Worm (Caenorhabditis elegans): ENCODE results near the gene cam-1.

cam-1 gene

DNA sequence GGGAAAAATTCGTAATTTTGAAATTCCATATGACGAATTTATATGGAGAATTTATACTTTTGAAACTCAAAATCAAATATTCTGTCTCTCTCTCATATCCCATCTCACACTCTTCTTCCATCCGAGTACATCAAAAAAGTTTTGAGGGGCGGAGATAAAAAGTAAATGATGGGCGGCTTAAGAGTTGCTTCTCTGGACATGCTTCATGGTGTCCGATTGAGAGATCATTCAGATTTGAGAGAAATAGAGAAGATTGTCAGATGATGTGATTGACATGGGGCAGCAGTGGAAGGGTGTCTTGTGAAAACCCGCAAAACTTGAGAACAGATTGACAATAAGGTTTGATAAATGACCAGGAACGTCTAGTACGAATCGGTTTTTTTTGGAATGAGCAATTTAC lies 5.6 kb upstream of the cam-1 start:
- TF ChIP-seq sox-2 (GFP tag; IDR thresholded peaks at IDR 0.05) (no peak), unc-55 (GFP tag; optimal IDR thresholded peaks at IDR 0.05) (peak; percentile 99), unc-42 (tag; optimal IDR thresholded peaks at IDR 0.05) (peak; percentile 44)

DNA sequence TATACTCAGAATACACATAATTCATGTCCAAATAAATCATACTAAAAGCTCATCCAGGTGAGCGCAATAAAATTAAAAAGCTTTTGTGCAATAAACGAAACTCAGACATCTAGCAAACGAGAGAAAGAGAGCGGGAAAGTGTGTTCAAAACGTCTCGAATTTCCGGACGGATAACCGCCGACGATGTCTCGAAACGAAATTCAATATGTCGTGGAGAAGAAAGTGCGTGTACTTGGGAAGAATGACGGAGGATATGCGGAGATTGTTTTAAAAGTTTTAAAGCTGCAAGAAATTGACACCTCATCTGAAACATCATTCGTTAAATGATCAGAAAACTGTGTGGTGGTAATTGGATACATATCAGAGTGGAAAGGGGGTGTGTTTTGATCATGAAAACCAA lies 4.6 kb upstream of the cam-1 start:
- TF ChIP-seq unc-86 (tag; optimal IDR thresholded peaks at IDR 0.05), result no peak
- no peak for TF ChIP-seq eyg-1 (tag; optimal IDR thresholded peaks at IDR 0.05)
- TF ChIP-seq ceh-34 (tag; optimal IDR thresholded peaks at IDR 0.05), result peak; percentile 97

DNA sequence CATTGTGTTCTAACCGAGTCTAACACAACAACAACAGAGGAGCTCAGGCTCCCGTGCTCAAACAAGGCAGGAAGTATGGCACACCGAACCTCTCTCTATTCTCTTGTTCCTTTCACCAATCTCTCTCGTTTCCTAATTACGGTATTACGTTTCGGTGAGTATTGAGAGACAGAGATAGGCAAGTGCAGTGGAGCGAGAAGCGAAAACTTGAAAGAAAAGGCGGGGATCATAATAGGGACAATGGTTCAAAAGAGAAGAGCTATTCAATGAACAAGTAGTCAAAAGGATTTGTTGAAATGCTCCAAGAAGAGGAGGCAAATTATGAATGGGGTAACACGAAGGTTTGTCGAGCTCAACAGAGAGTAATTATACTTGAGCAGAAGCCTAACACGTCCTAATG lies 3.2 kb upstream of the cam-1 start:
- no peak for TF ChIP-seq pag-3 (tag; optimal IDR thresholded peaks at IDR 0.05; ENCODE audit: borderline replicate concordance)
- TF ChIP-seq sdc-2 (tag; optimal IDR thresholded peaks at IDR 0.05), result no peak
- no peak for TF ChIP-seq hlh-6 (tag; optimal IDR thresholded peaks at IDR 0.05)
- TF ChIP-seq unc-42 (tag; optimal IDR thresholded peaks at IDR 0.05), result no peak
- TF ChIP-seq ahr-1 (tag; optimal IDR thresholded peaks at IDR 0.05), result no peak
- no peak for TF ChIP-seq tbx-2 (tag; optimal IDR thresholded peaks at IDR 0.05)
- TF ChIP-seq pax-1 (tag; optimal IDR thresholded peaks at IDR 0.05), result peak; percentile 93
- peak; percentile 26 for TF ChIP-seq ceh-19 (GFP tag; optimal IDR thresholded peaks at IDR 0.05)
- TF ChIP-seq ceh-34 (tag; optimal IDR thresholded peaks at IDR 0.05), result peak; percentile 67
- no peak for TF ChIP-seq fkh-6 (tag; optimal IDR thresholded peaks at IDR 0.05)
- TF ChIP-seq ceh-14 (tag; optimal IDR thresholded peaks at IDR 0.05), result no peak
- TF ChIP-seq che-1 (tag; optimal IDR thresholded peaks at IDR 0.05), result no peak
- TF ChIP-seq ceh-2 (tag; optimal IDR thresholded peaks at IDR 0.05), result peak; percentile 34
- TF ChIP-seq sox-2 (GFP tag; IDR thresholded peaks at IDR 0.05), result peak; percentile 73
- peak; percentile 48 for TF ChIP-seq ref-2 (tag; optimal IDR thresholded peaks at IDR 0.05)
- no peak for TF ChIP-seq elt-2 (tag; optimal IDR thresholded peaks at IDR 0.05)
- TF ChIP-seq ceh-31 (tag; optimal IDR thresholded peaks at IDR 0.05), result peak; percentile 83

DNA sequence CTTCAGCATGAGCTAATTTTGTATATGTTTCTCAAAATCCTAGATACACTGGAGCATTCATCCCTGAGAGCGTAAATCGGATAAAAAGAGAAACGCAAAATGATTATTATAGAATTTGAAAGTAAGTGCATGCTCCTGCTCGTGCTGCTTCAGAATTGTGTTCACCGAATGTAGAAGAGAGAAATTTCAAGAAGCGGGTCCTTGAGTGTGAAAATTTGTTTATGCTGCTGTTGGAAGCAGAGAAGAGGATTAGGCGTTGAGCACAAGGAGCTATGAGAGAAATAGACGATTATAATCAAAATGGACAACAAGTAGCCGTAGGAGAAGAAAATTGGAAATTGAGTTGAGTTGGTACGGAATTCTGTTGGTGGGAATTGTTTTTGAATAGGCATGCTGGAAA lies 1.6 kb upstream of the cam-1 start:
- peak; percentile 88 for TF ChIP-seq unc-42 (tag; optimal IDR thresholded peaks at IDR 0.05)
- no peak for TF ChIP-seq ceh-9 (tag; optimal IDR thresholded peaks at IDR 0.05)

DNA sequence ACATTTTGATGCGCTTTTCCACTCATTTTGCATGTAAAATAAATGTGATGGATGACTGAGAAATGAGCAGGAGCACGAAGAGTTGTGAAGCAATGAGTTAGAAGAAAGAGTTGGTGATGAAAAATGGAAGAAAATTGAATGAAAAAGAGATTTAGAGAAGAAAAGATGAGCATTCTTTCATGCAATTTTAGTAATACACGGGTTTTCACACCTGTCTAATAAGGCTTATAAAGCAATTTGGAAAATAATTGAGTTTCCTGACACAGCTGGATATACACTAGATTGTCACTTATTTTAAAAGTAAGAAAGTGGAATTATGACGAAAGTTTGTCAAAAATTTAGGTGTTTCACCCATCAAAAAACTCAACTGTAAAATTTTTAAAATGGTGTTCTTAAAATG lies 690 bp upstream of the cam-1 start:
- TF ChIP-seq che-1 (tag; optimal IDR thresholded peaks at IDR 0.05), result no peak
- TF ChIP-seq unc-42 (tag; optimal IDR thresholded peaks at IDR 0.05), result peak; percentile 48
- no peak for TF ChIP-seq ceh-19 (GFP tag; optimal IDR thresholded peaks at IDR 0.05)
- TF ChIP-seq hlh-30 (tag; optimal IDR thresholded peaks at IDR 0.05; ENCODE audit: insufficient read depth), result no peak

DNA sequence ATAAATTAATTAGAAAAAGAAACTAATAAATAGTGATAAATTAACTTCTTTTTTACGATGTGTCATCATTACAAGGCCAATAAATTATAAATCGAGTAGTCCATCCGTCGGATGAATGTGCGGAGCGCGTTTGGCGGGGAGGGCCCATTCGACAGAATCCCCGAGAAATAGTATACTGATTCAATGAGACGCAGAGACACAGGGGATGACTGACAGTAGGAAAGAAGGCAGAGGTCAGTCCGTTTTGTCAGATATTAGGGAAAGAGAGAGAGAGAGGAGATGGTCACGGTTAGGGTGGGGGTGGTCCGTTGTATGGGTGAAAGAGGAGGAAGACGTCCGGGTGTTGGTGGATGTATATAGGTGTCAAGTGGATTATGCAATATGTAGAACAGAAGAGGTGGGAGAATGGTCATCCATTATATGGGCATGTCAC lies 1.5 kb downstream of the cam-1 start:
- peak; percentile 12; the same call in 1 of the 2 replicates for TF ChIP-seq sox-2 (GFP tag; IDR thresholded peaks at IDR 0.05)
- TF ChIP-seq K09A11.1 (tag; optimal IDR thresholded peaks at IDR 0.05; ENCODE audit: insufficient read depth), result no peak
- TF ChIP-seq zip-5 (tag; optimal IDR thresholded peaks at IDR 0.05), result no peak
- no peak for TF ChIP-seq ceh-45 (GFP tag; IDR thresholded peaks at IDR 0.05)
- TF ChIP-seq pha-4 (tag; optimal IDR thresholded peaks at IDR 0.05), result no peak
- TF ChIP-seq gmeb-2 (tag; optimal IDR thresholded peaks at IDR 0.05), result no peak
- TF ChIP-seq hlh-30 (tag; optimal IDR thresholded peaks at IDR 0.05; ENCODE audit: insufficient read depth), result peak; percentile 13
- no peak for TF ChIP-seq F13H6.1 (tag; optimal IDR thresholded peaks at IDR 0.05)
- TF ChIP-seq nfya-1 (tag; optimal IDR thresholded peaks at IDR 0.05), result peak; percentile 27
- no peak for TF ChIP-seq ttx-3 (tag; optimal IDR thresholded peaks at IDR 0.05)
- no peak for TF ChIP-seq ets-4 (tag; optimal IDR thresholded peaks at IDR 0.05)
- no peak for TF ChIP-seq nhr-232 (tag; optimal IDR thresholded peaks at IDR 0.05)
- peak; percentile 69 for TF ChIP-seq unc-42 (tag; optimal IDR thresholded peaks at IDR 0.05)
- TF ChIP-seq mec-3 (tag; optimal IDR thresholded peaks at IDR 0.05; ENCODE audit: borderline replicate concordance), result no peak
- no peak for TF ChIP-seq fkh-10 (GFP tag; optimal IDR thresholded peaks at IDR 0.05)
- no peak for TF ChIP-seq pha-2 (tag; optimal IDR thresholded peaks at IDR 0.05)
- no peak for TF ChIP-seq ceh-22 (tag; optimal IDR thresholded peaks at IDR 0.05)
- peak; percentile 6 for TF ChIP-seq ceh-2 (tag; optimal IDR thresholded peaks at IDR 0.05)
- TF ChIP-seq ceh-18 (tag; optimal IDR thresholded peaks at IDR 0.05), result no peak
- peak; percentile 33 for TF ChIP-seq ceh-34 (tag; optimal IDR thresholded peaks at IDR 0.05)
- no peak for TF ChIP-seq ceh-14 (tag; optimal IDR thresholded peaks at IDR 0.05)
- TF ChIP-seq ceh-48 (tag; optimal IDR thresholded peaks at IDR 0.05), result no peak
- TF ChIP-seq dmd-4 (tag; optimal IDR thresholded peaks at IDR 0.05; ENCODE audit: borderline replicate concordance), result no peak
- no peak for TF ChIP-seq nhr-11 (tag; optimal IDR thresholded peaks at IDR 0.05)
- peak; percentile 90 for TF ChIP-seq tbx-2 (tag; optimal IDR thresholded peaks at IDR 0.05)
- TF ChIP-seq elt-4 (tag; optimal IDR thresholded peaks at IDR 0.05), result no peak
- no peak for TF ChIP-seq unc-3 (GFP tag; conservative IDR thresholded peaks at IDR 0.05)
- no peak for TF ChIP-seq unc-3 (tag; optimal IDR thresholded peaks at IDR 0.05)
- TF ChIP-seq ceh-9 (tag; optimal IDR thresholded peaks at IDR 0.05), result no peak
